Worm (Caenorhabditis elegans): ENCODE results near the gene fbxa-190.

DNA sequence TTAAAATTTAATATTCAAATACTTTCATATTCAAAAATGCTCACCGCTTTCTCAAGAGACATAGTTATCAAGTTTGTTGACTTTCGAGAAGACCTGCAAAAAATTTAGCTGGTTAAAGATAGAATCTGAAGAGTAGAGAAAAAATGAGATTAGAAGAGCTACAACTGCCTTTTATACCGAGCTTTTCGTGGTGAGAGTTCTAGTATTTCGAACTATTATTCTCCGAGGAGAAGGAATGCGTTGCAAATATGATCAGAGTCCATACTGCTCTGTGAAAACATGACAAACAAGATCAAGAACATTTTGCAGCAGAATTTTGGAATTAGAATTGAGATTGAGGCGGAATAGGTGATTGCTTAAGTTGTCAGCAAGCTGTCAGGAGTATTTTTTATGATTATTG, 11.2 kb upstream of the fbxa-190 start, which contains the start of gene F56C3.4:
- TF ChIP-seq madf-10 (tag; optimal IDR thresholded peaks at IDR 0.05): no peak
- no peak for TF ChIP-seq sptf-2 (GFP tag; optimal IDR thresholded peaks at IDR 0.05)
- TF ChIP-seq F52B5.7 (tag; optimal IDR thresholded peaks at IDR 0.05): no peak
- TF ChIP-seq sdz-38 (tag; optimal IDR thresholded peaks at IDR 0.05): no peak
- TF ChIP-seq tbp1 (GFP tag; optimal IDR thresholded peaks at IDR 0.05): no peak
- no peak for TF ChIP-seq hmg-1.2 (GFP tag; IDR thresholded peaks at IDR 0.05)
- no peak for TF ChIP-seq ama-1 (optimal IDR thresholded peaks at IDR 0.05)
- no peak for TF ChIP-seq ama-1 (GFP tag; optimal IDR thresholded peaks at IDR 0.05)
